Worm (Caenorhabditis elegans): ENCODE results near the gene C53B7.3.

C53B7.3 gene

DNA sequence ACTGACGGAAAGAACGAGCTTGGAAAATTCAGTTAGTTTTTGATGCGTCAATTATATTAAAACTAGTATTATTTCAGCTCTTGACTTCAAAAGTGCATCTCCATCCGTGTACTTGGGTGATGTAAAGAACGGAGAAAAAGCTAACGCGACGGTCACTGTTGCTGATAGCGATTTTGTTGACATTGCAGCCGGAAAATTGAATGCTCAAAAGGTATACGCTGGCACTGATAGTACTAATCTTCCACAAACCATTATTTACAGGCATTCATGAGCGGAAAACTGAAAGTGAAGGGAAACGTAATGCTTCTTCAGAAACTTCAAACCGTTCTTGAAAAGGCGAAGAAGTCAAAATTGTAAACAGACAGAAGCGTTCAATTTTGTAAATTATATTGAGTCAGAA, 24.9 kb upstream of the C53B7.3 start:
- TF ChIP-seq W03F9.2 (tag; optimal IDR thresholded peaks at IDR 0.05) (no peak), him-1 (tag; optimal IDR thresholded peaks at IDR 0.05) (no peak), dao-5 (tag; optimal IDR thresholded peaks at IDR 0.05) (no peak)

DNA sequence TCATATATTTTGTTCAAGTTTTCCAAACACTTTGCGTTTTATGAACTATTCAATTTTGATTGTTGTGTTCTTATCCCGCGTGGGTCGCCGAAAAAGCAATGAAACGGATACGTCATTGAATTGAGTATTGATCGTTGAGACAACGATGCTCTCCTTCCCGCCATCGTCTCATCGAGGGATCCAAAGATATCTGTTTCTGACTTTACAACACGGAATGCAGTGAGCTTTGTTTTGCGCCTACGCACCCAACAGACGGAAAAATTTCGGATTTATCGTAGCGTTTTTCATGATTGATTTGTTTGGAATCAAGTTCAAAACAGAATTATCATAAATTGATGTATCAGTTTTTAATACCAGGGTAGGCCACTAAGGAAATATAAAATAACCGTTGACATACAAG, 22.0 kb upstream of the C53B7.3 start:
- TF ChIP-seq dao-5 (tag; optimal IDR thresholded peaks at IDR 0.05) (no peak), W03F9.2 (tag; optimal IDR thresholded peaks at IDR 0.05) (no peak), him-1 (tag; optimal IDR thresholded peaks at IDR 0.05) (no peak)

DNA sequence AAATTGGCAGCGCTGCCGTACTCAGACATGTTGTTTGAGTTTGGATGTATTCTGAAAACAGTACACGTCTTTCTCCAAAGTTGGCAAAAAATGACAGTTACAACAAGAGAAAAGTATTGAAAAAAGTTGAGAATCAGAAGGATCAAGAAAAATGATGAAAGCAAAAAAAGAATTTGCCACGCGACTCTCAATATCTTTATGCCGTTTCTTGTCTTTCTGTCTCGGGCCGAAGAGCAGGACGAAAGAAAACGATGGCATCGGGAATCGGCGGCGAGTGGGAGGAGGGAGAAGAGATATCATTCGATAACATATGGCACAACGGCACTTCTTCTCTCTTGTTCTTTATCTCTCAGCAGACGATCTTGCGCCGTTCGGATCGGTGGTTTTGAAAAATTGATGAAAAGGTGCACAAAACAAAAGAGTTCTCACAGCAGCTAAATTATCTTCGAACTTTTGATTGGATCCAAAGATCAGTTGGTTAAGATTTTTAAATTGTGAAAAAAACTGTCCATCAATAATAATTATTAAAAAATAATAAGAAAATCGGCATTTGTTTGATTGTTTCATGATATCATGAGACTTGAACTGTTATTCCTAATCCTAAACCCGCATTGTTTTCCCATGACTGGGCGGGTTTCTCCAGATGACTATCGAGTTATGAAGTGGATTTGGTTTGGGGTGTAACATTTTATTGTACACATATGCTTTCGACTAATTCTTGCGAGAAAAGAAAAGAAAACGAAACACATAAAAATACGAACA, 21.2 kb upstream of the C53B7.3 start, which contains the start of gene gei-15:
gei-15 (minus strand) TSS at position 51 of the 762 bp plus-strand sequence.
- TF ChIP-seq W03F9.2 (tag; optimal IDR thresholded peaks at IDR 0.05), result no peak
- TF ChIP-seq him-1 (tag; optimal IDR thresholded peaks at IDR 0.05), result no peak
- TF ChIP-seq dao-5 (tag; optimal IDR thresholded peaks at IDR 0.05), result no peak

DNA sequence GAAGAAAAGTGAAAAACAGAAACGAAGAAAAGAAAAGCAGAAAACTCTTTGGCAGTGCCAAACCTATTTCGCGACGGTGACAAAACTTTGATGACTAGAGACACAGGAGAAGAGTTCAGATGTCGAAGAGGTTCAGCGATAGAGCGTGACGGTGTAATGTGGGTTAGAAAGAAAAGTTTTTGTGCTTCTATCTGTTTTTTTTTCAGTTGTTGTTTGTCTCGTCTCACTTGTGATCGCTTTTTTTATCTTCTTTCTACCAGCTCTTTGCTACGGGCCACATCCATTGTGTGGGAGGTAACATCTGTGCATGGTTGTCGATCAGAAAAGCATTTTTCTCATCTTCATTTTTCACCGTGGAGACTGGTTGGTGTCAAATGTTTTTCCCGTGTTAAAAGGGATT, 18.7 kb upstream of the C53B7.3 start, which contains the start of gene F41B4.1:
F41B4.1 (minus strand) TSS at position 23 of the 400 bp plus-strand sequence.
- TF ChIP-seq W03F9.2 (tag; optimal IDR thresholded peaks at IDR 0.05), result no peak
- TF ChIP-seq him-1 (tag; optimal IDR thresholded peaks at IDR 0.05), result no peak
- no peak for TF ChIP-seq dao-5 (tag; optimal IDR thresholded peaks at IDR 0.05)

DNA sequence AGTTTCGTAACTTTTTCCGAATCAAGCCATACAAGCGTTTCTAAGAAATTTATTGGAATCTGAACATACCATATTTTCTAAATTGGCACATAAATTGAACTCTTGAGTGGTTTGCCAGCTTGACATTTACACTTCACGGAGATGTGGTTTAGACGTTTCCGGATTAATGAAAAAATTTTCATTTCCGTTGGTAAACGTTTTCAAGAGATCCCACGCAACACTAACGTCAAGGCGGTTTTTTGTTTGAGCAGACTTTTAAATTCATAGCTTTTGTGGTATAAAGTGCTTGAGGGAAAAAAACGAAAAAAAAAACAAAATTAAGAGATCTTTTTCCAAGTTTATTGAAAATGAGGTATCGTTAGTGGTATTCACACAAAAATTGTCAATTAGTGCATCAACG, 9.4 kb upstream of the C53B7.3 start, which contains the start of gene F41B4.2:
F41B4.2 (minus strand) TSS at position 101 of the 400 bp plus-strand sequence.
- TF ChIP-seq W03F9.2 (tag; optimal IDR thresholded peaks at IDR 0.05), result no peak
- no peak for TF ChIP-seq dao-5 (tag; optimal IDR thresholded peaks at IDR 0.05)
- TF ChIP-seq him-1 (tag; optimal IDR thresholded peaks at IDR 0.05), result no peak

DNA sequence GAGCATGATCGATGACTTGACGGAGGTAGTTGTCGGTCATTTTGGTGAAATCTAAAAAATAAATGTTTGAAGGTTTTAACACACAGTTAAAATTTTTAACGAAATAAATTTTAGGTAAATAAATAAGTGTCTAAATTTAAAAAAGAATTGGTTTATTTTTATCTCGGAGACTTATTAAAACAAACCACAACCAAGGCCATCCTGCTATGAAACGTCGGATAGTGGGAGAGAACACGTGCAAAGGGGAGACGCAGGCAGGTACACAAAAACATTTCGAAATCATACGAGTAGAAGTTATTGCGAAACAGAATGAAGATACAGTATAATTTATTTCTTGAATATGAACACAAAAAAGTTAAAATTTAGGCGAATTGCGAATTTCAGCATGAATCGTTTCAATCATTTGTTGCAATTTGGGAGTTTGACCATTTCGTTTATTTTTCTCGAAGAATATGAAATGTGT, 8.5 kb upstream of the C53B7.3 start, which contains the start of gene F41B4.3:
F41B4.3 (minus strand) TSS at position 51 of the 463 bp plus-strand sequence.
- no peak for TF ChIP-seq dao-5 (tag; optimal IDR thresholded peaks at IDR 0.05)
- no peak for TF ChIP-seq him-1 (tag; optimal IDR thresholded peaks at IDR 0.05)
- no peak for TF ChIP-seq W03F9.2 (tag; optimal IDR thresholded peaks at IDR 0.05)

DNA sequence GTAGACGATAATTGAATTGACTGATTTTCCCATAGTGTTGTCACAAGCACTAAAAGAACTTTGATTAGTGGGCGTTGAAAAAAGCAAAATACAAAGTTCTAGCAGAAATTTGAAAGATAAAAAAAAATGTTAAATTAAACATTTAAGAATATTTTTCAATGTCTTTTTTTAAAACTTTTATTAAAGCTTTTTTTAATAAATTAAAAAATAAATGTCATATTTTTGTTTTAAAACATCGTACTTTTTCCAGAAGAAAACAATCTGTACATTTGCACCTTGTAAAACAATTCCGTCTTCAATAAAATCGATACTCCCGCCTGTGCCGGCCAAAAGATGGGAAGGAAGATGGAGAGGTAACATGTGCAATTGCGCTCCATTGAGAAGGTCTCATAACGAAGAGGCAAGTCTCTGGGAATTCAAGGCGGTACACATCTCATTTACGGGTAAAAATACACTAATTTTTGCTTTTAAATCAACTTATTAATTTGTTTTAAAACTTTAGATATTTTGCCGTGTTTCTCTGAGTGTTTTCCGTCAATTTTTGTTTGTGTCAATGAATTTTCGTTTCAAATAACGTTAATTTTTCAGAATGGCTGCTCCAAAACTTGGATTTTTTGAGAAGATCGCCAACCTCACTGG, 3.8 kb upstream of the C53B7.3 start, which contains the start of the genes glr-6 and asg-2:
glr-6 (minus strand) TSS at position 51 of the 639 bp plus-strand sequence.
asg-2 (plus strand) TSS at position 589 of the 639 bp plus-strand sequence.
- peak; percentile 55 for TF ChIP-seq W03F9.2 (tag; optimal IDR thresholded peaks at IDR 0.05)
- no peak for TF ChIP-seq dao-5 (tag; optimal IDR thresholded peaks at IDR 0.05)
- peak; percentile 22 for TF ChIP-seq him-1 (tag; optimal IDR thresholded peaks at IDR 0.05)

DNA sequence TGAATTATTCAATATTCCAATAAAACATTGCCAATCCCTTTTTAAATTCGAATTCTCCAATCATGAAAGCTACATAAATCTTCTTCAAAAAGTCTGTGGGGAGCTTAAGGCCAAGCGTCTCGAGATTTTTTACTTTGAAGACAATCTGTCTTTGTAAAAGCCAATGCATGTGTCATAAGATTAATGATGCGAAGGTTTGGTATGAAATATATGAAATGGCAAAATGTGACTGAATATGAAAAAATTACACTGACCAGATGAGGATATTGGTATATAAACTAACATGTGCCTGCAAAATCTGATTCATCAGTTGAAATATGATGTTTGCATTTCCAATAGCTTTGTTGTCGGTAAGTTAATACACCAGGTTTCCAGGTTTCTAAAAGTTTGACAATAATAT, 1.4 kb downstream of the C53B7.3 start, which contains the start of gene C53B7.2:
C53B7.2 (plus strand) TSS at position 301 of the 400 bp plus-strand sequence.
- TF ChIP-seq W03F9.2 (tag; optimal IDR thresholded peaks at IDR 0.05), result no peak
- TF ChIP-seq him-1 (tag; optimal IDR thresholded peaks at IDR 0.05), result no peak
- TF ChIP-seq dao-5 (tag; optimal IDR thresholded peaks at IDR 0.05), result no peak

DNA sequence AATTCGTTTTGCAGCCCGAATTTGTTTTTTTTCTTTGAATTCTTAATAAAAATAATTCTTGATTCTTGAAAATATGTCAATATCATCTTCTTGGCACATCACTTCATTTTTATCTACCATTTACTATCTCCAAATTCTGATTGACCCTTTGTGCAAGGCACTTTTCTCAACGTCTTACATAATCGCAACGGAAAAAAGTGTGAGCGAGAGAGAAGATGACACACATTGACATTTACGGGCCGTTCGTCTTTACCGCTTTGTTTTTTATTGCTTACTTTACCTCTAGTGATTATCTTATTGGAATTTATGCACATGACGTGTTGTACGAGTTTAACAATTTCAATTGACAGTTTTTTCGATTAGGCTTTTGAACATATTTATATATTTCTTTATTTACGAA, 4.0 kb downstream of the C53B7.3 start:
- TF ChIP-seq W03F9.2 (tag; optimal IDR thresholded peaks at IDR 0.05) (no peak), dao-5 (tag; optimal IDR thresholded peaks at IDR 0.05) (no peak), him-1 (tag; optimal IDR thresholded peaks at IDR 0.05) (no peak)

DNA sequence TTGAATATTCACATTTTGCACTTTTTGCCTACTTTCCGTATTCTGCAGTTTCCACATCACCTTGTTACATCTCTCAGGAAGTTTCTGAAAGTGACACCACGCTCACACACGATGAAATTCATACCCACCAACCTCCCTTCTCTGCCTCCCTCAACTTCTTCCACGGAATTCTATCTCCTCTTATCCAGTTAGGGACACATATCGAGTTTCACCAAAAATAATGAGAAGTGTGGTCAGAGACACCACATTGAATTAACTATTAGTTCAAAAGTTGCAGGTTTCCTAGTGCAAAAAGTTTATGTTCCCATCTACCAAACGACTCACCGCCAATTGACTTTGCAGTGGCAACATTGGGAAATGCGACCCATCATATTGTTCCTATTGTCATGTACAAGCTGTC, 5.9 kb downstream of the C53B7.3 start:
- TF ChIP-seq him-1 (tag; optimal IDR thresholded peaks at IDR 0.05) (no peak), dao-5 (tag; optimal IDR thresholded peaks at IDR 0.05) (no peak), W03F9.2 (tag; optimal IDR thresholded peaks at IDR 0.05) (no peak)

DNA sequence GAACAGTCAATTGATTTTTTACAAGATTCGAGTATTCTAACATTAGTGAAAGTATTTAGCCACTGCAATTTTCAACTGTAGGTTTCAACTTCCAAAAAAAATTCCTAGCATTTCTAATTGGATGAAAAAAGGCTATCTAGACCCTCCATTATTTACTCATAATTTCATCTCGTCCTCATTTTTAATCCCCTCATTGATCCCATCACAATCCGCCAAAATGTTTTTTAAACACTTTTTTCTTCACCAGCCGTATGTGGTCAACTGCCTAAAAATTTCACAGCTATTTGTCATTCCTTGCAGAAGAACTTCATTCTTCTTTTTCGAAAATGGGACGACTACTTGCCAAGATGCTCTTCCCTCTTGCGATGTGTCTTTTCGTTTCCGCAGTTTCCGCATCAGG, 8.8 kb downstream of the C53B7.3 start, which contains the start of gene rig-3:
rig-3 (plus strand) TSS at position 301 of the 400 bp plus-strand sequence.
- TF ChIP-seq W03F9.2 (tag; optimal IDR thresholded peaks at IDR 0.05) (no peak), him-1 (tag; optimal IDR thresholded peaks at IDR 0.05) (no peak), dao-5 (tag; optimal IDR thresholded peaks at IDR 0.05) (no peak)

DNA sequence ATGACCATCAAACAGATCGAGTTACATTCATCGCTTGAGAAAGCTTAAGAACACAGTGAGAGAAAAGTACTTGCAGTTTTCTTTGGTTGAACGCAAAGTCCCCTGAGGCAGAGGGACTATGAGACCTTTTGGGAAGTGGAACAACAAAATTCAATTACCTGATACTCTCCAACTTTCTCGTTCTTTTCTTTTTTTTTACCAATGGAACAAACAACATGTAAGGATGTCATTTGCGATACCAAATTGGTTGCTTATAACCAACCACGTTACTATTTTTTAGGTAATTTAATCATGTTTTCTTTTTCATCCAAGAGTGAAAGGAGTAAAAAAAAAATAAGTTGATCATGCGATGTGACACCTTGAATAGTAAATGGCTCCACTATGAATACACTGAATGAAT, 12.2 kb downstream of the C53B7.3 start:
- no peak for TF ChIP-seq dao-5 (tag; optimal IDR thresholded peaks at IDR 0.05)
- TF ChIP-seq him-1 (tag; optimal IDR thresholded peaks at IDR 0.05), result no peak
- no peak for TF ChIP-seq W03F9.2 (tag; optimal IDR thresholded peaks at IDR 0.05)

DNA sequence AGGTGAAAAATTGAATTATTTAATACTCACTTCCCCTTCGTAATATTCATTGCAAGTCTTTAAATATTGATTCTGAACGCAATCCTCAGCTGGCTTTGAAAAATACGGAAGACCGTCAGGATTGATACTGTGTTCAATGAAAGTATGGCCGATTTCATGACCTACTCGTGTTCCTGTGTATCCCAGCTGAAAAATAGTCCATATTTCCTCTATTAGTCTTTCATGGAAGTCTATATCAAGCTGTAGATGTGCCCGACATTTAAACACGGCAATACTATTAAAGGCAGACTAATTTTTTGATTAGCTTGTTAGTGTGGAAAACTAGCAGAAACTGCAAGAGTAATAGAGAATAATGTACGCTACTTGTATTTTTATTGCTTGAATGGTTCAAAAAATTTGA, 17.0 kb downstream of the C53B7.3 start:
- TF ChIP-seq W03F9.2 (tag; optimal IDR thresholded peaks at IDR 0.05) (no peak), him-1 (tag; optimal IDR thresholded peaks at IDR 0.05) (no peak), dao-5 (tag; optimal IDR thresholded peaks at IDR 0.05) (no peak)

DNA sequence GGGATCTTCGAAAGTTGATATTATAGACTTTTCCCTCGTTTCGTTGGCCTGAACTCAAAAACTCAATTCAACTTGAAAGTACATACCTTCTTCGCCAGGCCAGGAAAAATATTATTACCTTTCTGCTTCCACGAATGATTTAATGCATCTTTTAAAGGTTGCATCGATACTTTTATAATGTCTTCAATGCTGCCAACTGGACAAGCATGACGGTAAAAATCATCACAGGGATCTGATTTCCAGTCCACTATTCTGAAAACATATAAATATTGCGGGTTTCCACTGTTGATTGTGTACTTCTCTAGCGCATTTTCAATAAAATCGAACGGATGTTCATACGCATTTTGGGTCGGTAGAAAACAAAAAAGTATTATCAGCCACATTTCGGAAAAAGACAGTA, 18.5 kb downstream of the C53B7.3 start, which contains the start of gene nep-4:
nep-4 (minus strand) TSS at position 393 of the 400 bp plus-strand sequence.
- TF ChIP-seq dao-5 (tag; optimal IDR thresholded peaks at IDR 0.05) (no peak), him-1 (tag; optimal IDR thresholded peaks at IDR 0.05) (no peak), W03F9.2 (tag; optimal IDR thresholded peaks at IDR 0.05) (no peak)
